Worm (Caenorhabditis elegans): ENCODE results near the gene M88.3.
A peak's percentile ranks its signal among the peaks of the same experiment; 100 is the strongest.

Gene M88.3

ce11 chrIII:4544959-4545358 is at the start of gene M88.3:
Gene M88.3, minus strand, starts transcription at chrIII:4545059.
- no peak for TF ChIP-seq lin-13 (GFP tag; optimal IDR thresholded peaks at IDR 0.05)
- no peak for TF ChIP-seq zip-11 (GFP tag; IDR thresholded peaks at IDR 0.05)
- TF ChIP-seq nhr-77 (tag; optimal IDR thresholded peaks at IDR 0.05) = no peak
- TF ChIP-seq ceh-82 (tag; optimal IDR thresholded peaks at IDR 0.05) = no peak
- TF ChIP-seq skn-1 (tag; optimal IDR thresholded peaks at IDR 0.05) = no peak
- no peak for TF ChIP-seq spr-1 (tag; optimal IDR thresholded peaks at IDR 0.05)
- no peak for TF ChIP-seq lsy-2 (tag; optimal IDR thresholded peaks at IDR 0.05)
- no peak for TF ChIP-seq aha-1 (tag)

- no peak for TF ChIP-seq F49E8.2 (tag; optimal IDR thresholded peaks at IDR 0.05; ENCODE audit: borderline replicate concordance)
- TF ChIP-seq lin-29 (GFP tag; IDR thresholded peaks at IDR 0.05) = no peak
- no peak for TF ChIP-seq ceh-44 (GFP tag; IDR thresholded peaks at IDR 0.05)
- no peak for TF ChIP-seq hlh-30 (tag; optimal IDR thresholded peaks at IDR 0.05; ENCODE audit: insufficient read depth)
- no peak for TF ChIP-seq dve-1 (tag; optimal IDR thresholded peaks at IDR 0.05; ENCODE audit: insufficient read depth)
- no peak for TF ChIP-seq nhr-77 (tag; optimal IDR thresholded peaks at IDR 0.05)
- TF ChIP-seq egl-27 (tag; optimal IDR thresholded peaks at IDR 0.05) = no peak
- TF ChIP-seq lin-38 (GFP tag; IDR thresholded peaks at IDR 0.05) = no peak
- no peak for TF ChIP-seq zip-11 (GFP tag; IDR thresholded peaks at IDR 0.05)
- TF ChIP-seq daf-12 (tag; optimal IDR thresholded peaks at IDR 0.05) = no peak
- TF ChIP-seq F26F4.8 (GFP tag; conservative IDR thresholded peaks at IDR 0.05) = no peak
- no peak for TF ChIP-seq hlh-11 (tag; optimal IDR thresholded peaks at IDR 0.05)
- TF ChIP-seq nhr-237 (tag; optimal IDR thresholded peaks at IDR 0.05) = no peak
- TF ChIP-seq skn-1 (tag; optimal IDR thresholded peaks at IDR 0.05) = no peak
Measured at ce11 chrIII:4594324-4594723, 49.5 kb upstream of the M88.3 start, which contains the start of gene apc-11. Gene apc-11, minus strand, starts transcription at chrIII:4594424.

DNA sequence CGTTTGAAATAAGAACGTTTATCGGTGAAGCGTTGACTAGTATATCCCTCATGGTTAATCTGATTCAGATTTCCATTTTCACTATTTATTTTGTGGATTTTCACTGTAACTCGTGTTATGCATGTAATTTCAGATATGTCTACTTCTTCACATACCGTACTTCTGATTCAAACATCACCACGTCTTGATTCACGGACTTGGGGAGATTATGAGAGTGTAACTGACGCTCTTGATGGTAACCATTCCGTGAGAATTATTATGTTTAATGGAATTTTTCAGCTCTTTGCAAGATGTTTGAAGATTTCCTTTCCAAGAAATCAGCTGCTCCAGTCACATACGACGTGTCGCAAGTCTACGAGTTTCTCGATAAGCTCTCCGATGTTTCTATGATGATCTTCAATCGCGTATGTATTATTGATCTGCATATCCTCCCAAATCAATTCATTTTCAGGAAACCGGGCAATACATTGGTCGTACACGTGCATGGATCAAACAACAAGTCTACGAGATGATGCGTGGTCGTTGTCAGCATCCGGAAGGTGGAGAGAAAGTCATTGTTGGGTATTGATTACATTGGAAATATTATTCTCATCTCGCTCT is 48.3 kb upstream of the M88.3 start, which contains the start of gene erh-2:
Gene erh-2 (plus strand): TSS at position 134 of the 600 bp plus-strand sequence.
- peak in 1 of 2 experiments; percentile 74 for TF ChIP-seq unc-62 (GFP tag; optimal IDR thresholded peaks at IDR 0.05 in 1 of 2)
- TF ChIP-seq unc-62 (tag; optimal IDR thresholded peaks at IDR 0.05) = no peak
- no peak for TF ChIP-seq nhr-10 (tag; optimal IDR thresholded peaks at IDR 0.05)
- 0 out of 2 replicates have a peak, but pooled peaks have one; percentile 29 for TF ChIP-seq Y105C5A.15 (GFP tag; IDR thresholded peaks at IDR 0.05)

DNA sequence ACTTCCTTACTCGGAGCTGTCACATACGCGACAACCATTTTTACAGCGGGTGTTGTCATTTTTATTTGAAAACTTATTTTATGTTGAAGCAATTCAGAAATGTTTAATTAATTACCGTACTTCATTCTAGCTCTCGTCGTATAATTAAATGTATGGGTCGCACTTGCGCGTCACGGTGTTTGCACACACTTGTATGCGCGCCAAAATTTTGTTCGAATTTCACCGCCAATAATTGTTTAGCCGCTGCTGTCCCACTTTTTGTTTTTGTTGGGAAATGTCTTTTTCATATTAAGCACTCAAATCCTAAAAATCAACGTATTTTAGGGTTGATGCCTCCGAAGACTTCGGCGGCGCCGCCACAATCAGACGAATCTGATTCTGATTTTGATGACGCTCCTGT is 42.3 kb upstream of the M88.3 start, which contains the start of the genes F35G12.7 and smc-4:
Gene F35G12.7 (minus strand): TSS at position 154 of the 400 bp plus-strand sequence.
Gene smc-4 (plus strand): TSS at position 325 of the 400 bp plus-strand sequence.
- TF ChIP-seq Y75B8A.6 (GFP tag; IDR thresholded peaks at IDR 0.05) (no peak), F10B5.3 (tag; optimal IDR thresholded peaks at IDR 0.05) (no peak), F49E8.2 (tag; optimal IDR thresholded peaks at IDR 0.05; ENCODE audit: borderline replicate concordance) (no peak), mep-1 (tag; optimal IDR thresholded peaks at IDR 0.05) (no peak), ztf-7 (tag; optimal IDR thresholded peaks at IDR 0.05) (no peak), cey-2 (tag; optimal IDR thresholded peaks at IDR 0.05; ENCODE audit: borderline replicate concordance, insufficient read depth) (no peak), ceh-44 (GFP tag; IDR thresholded peaks at IDR 0.05) (0 out of 2 replicates have a peak, but pooled peaks have one; percentile 30), gei-8 (GFP tag; optimal IDR thresholded peaks at IDR 0.05) (no peak), zfp-2 (tag; optimal IDR thresholded peaks at IDR 0.05) (no peak), nhr-76 (tag; optimal IDR thresholded peaks at IDR 0.05) (no peak), lin-38 (GFP tag; IDR thresholded peaks at IDR 0.05) (peak; percentile 66), lin-29 (GFP tag; IDR thresholded peaks at IDR 0.05) (no peak), dpl-1 (GFP tag; optimal IDR thresholded peaks at IDR 0.05) (peak; percentile 85), daf-8 (GFP tag; IDR thresholded peaks at IDR 0.05) (no peak), lin-15B (tag; optimal IDR thresholded peaks at IDR 0.05) (no peak), zip-11 (GFP tag; IDR thresholded peaks at IDR 0.05) (no peak), daf-16 (GFP tag; optimal IDR thresholded peaks at IDR 0.05) (no peak), daf-16 (tag; optimal IDR thresholded peaks at IDR 0.05) (no peak), mdt-29 (GFP tag; IDR thresholded peaks at IDR 0.05) (no peak), hif-1 (tag; optimal IDR thresholded peaks at IDR 0.05) (no peak), rbr-2 (tag; optimal IDR thresholded peaks at IDR 0.05) (peak; percentile 26), unc-39 (tag; optimal IDR thresholded peaks at IDR 0.05) (no peak), skn-1 (tag; optimal IDR thresholded peaks at IDR 0.05) (no peak), hlh-11 (tag; optimal IDR thresholded peaks at IDR 0.05) (peak; percentile 34), mes-2 (tag; optimal IDR thresholded peaks at IDR 0.05; ENCODE audit: poor library complexity, severe bottlenecking) (peak; percentile 78), pha-4 (GFP tag; IDR thresholded peaks at IDR 0.05) (no peak), pha-4 (tag; optimal IDR thresholded peaks at IDR 0.05) (no peak), nhr-111 (GFP tag; optimal IDR thresholded peaks at IDR 0.05) (no peak), fkh-10 (GFP tag; optimal IDR thresholded peaks at IDR 0.05) (no peak)
